Worm (Caenorhabditis elegans) whole organism, early embryonic: ENCODE measurements around the gene K08D8.9.

Experiments used
- B0310.2 ChIP-seq: sonication (generic microtip); optimal IDR thresholded peaks from 2 replicates; lab custom pipeline; 2016; ENCODE audit warnings: mild to moderate bottlenecking, missing genetic modification characterization, missing compliant biosample characterization
- aly-1 ChIP-seq: sonication (generic microtip); optimal IDR thresholded peaks from 2 replicates; lab custom pipeline; 2016; ENCODE audit warnings: missing genetic modification characterization, missing compliant biosample characterization
- ama-1 ChIP-seq: fragments of 150-350 bp; optimal IDR thresholded peaks from 2 replicates; lab custom pipeline; 2014
- hnd-1 ChIP-seq: sonication (generic microtip); optimal IDR thresholded peaks from 2 replicates; lab custom pipeline; 2016; ENCODE audit warnings: missing genetic modification characterization, missing compliant biosample characterization
- scrt-1 ChIP-seq: fragments of 200-800 bp; sonication (Bioruptor generic); IDR thresholded peaks from 2 replicates; pipeline ENCODE4 v1.3.6; 2022; ENCODE audit warnings: missing genetic modification characterization, missing compliant biosample characterization
- sea-1 ChIP-seq: fragments of 200-800 bp; sonication (Bioruptor generic); conservative IDR thresholded peaks from 2 replicates; pipeline ENCODE4 v1.3.6; 2022; ENCODE audit warnings: missing genetic modification characterization, missing compliant biosample characterization
- tbx-37 ChIP-seq: fragments of 200-800 bp; sonication (Bioruptor generic); conservative IDR thresholded peaks from 2 replicates; pipeline ENCODE4 v1.3.6; 2022; ENCODE audit warnings: missing genetic modification reagents, missing genetic modification characterization, missing compliant biosample characterization

DNA sequence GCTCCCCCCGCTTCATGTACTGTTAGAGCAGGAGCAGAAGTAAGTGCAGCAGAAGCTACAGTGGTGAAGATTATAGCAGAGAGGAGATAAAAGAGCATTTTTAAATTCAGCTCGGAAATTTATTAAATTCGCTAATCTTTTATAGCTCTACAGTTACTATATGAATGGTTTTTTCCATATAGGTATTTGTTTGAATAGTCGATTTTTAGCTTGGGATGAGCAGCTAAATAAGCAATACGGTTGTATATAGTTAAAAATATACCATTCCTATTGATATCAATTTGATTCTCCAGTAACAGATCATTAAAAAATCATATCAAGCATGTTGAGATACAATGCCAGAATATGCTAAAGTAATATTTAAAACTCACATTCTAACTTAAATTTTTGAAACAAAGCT lies 27.1 kb downstream of the K08D8.9 start, which contains the start of gene srlf-5:
- TF ChIP-seq ama-1 (lab: Kevin White, UChicago) (no peak), sea-1 (GFP tag; lab: Robert Waterston, UW) (no peak), B0310.2 (tag; lab: Kevin White, UChicago) (no peak), aly-1 (tag; lab: Kevin White, UChicago) (no peak), tbx-37 (GFP tag; lab: Robert Waterston, UW) (no peak), scrt-1 (GFP tag; lab: Robert Waterston, UW) (no peak), hnd-1 (tag; lab: Kevin White, UChicago) (no peak)
